Worm (Caenorhabditis elegans): ENCODE measurements around the gene oac-46.

oac-46 gene

ce11 chrII:8866844-8867243 is 14.9 kb upstream of the oac-46 start:
- no peak for TF ChIP-seq nhr-28 (tag; optimal IDR thresholded peaks at IDR 0.05)
- no peak for TF ChIP-seq nhr-12 (tag; optimal IDR thresholded peaks at IDR 0.05)
- no peak for TF ChIP-seq ceh-83 (GFP tag; optimal IDR thresholded peaks at IDR 0.05)
- no peak for TF ChIP-seq lin-32 (GFP tag; optimal IDR thresholded peaks at IDR 0.05)

- TF ChIP-seq nhr-76 (tag; optimal IDR thresholded peaks at IDR 0.05): no peak
- TF ChIP-seq ceh-43 (GFP tag; optimal IDR thresholded peaks at IDR 0.05): no peak
- TF ChIP-seq lsy-2 (tag; optimal IDR thresholded peaks at IDR 0.05): no peak
These were observed 13.2 kb upstream of the oac-46 start, which contains the start of gene npr-20 for ce11 chrII:8865078-8865477. Gene npr-20, minus strand, starts transcription at chrII:8865178.

- TF ChIP-seq pha-4 (tag; optimal IDR thresholded peaks at IDR 0.05): no peak
- no peak for TF ChIP-seq unc-62 (GFP tag; optimal IDR thresholded peaks at IDR 0.05)
- TF ChIP-seq tbx-8 (GFP tag; optimal IDR thresholded peaks at IDR 0.05): no peak
- TF ChIP-seq snpc-4 (tag; optimal IDR thresholded peaks at IDR 0.05): no peak
- TF ChIP-seq unc-39 (tag; optimal IDR thresholded peaks at IDR 0.05): no peak
- TF ChIP-seq mab-5 (tag; optimal IDR thresholded peaks at IDR 0.05): no peak
- TF ChIP-seq zip-8 (tag; optimal IDR thresholded peaks at IDR 0.05): no peak
- TF ChIP-seq lsy-2 (tag; optimal IDR thresholded peaks at IDR 0.05): no peak
These were observed 7.7 kb upstream of the oac-46 start, which contains the start of gene snb-6 for ce11 chrII:8859596-8859995. Gene snb-6, minus strand, starts transcription at chrII:8859696.

- TF ChIP-seq M03D4.4 (tag; optimal IDR thresholded peaks at IDR 0.05) (no peak), nhr-28 (tag; optimal IDR thresholded peaks at IDR 0.05) (no peak), mep-1 (tag; optimal IDR thresholded peaks at IDR 0.05) (no peak), lsy-2 (tag; optimal IDR thresholded peaks at IDR 0.05) (no peak), pha-4 (tag; optimal IDR thresholded peaks at IDR 0.05) (no peak), zip-8 (tag; optimal IDR thresholded peaks at IDR 0.05) (no peak), sem-2 (GFP tag; optimal IDR thresholded peaks at IDR 0.05) (no peak), tbx-8 (GFP tag; optimal IDR thresholded peaks at IDR 0.05) (no peak), snpc-4 (tag; optimal IDR thresholded peaks at IDR 0.05) (no peak), nhr-2 (tag; optimal IDR thresholded peaks at IDR 0.05) (no peak), ces-1 (GFP tag; optimal IDR thresholded peaks at IDR 0.05) (no peak), mab-5 (tag; optimal IDR thresholded peaks at IDR 0.05) (no peak), hlh-1 (tag; optimal IDR thresholded peaks at IDR 0.05) (no peak), ceh-39 (tag; optimal IDR thresholded peaks at IDR 0.05) (no peak), ztf-11 (tag; optimal IDR thresholded peaks at IDR 0.05) (no peak), drap-1 (GFP tag; optimal IDR thresholded peaks at IDR 0.05) (no peak), unc-62 (GFP tag; optimal IDR thresholded peaks at IDR 0.05) (no peak), flh-1 (GFP tag; optimal IDR thresholded peaks at IDR 0.05) (no peak), unc-120 (tag; optimal IDR thresholded peaks at IDR 0.05; ENCODE audit: poor library complexity, severe bottlenecking) (no peak)
These were observed 5.2 kb upstream of the oac-46 start for ce11 chrII:8857074-8857473.

ce11 chrII:8856524-8856923 is 4.6 kb upstream of the oac-46 start:
- TF ChIP-seq ham-2 (GFP tag; optimal IDR thresholded peaks at IDR 0.05) (peak; percentile 75), unc-62 (GFP tag; optimal IDR thresholded peaks at IDR 0.05) (peak; percentile 12), blmp-1 (tag; optimal IDR thresholded peaks at IDR 0.05) (peak; percentile 59), nhr-28 (tag; optimal IDR thresholded peaks at IDR 0.05) (no peak)

- no peak for TF ChIP-seq lin-13 (tag; optimal IDR thresholded peaks at IDR 0.05)
These were observed 3.0 kb upstream of the oac-46 start for ce11 chrII:8854874-8855273.

ce11 chrII:8853960-8854359 is 2.1 kb upstream of the oac-46 start:
- no peak for TF ChIP-seq snpc-4 (tag; optimal IDR thresholded peaks at IDR 0.05)
- TF ChIP-seq ceh-83 (GFP tag; optimal IDR thresholded peaks at IDR 0.05): no peak
- no peak for TF ChIP-seq cnd-1 (tag; optimal IDR thresholded peaks at IDR 0.05)
- TF ChIP-seq ztf-11 (tag; optimal IDR thresholded peaks at IDR 0.05): no peak
- no peak for TF ChIP-seq hlh-1 (tag; optimal IDR thresholded peaks at IDR 0.05)
- TF ChIP-seq blmp-1 (tag; optimal IDR thresholded peaks at IDR 0.05): no peak
- TF ChIP-seq mep-1 (tag; optimal IDR thresholded peaks at IDR 0.05): no peak
- no peak for TF ChIP-seq pha-4 (tag; optimal IDR thresholded peaks at IDR 0.05)
- no peak for TF ChIP-seq mab-5 (tag; optimal IDR thresholded peaks at IDR 0.05)
- no peak for TF ChIP-seq sem-2 (GFP tag; optimal IDR thresholded peaks at IDR 0.05)
- TF ChIP-seq nhr-28 (tag; optimal IDR thresholded peaks at IDR 0.05): no peak
- TF ChIP-seq mls-2 (tag; optimal IDR thresholded peaks at IDR 0.05): no peak
- TF ChIP-seq lin-32 (GFP tag; optimal IDR thresholded peaks at IDR 0.05): no peak
- no peak for TF ChIP-seq ceh-43 (GFP tag; optimal IDR thresholded peaks at IDR 0.05)
- TF ChIP-seq M03D4.4 (tag; optimal IDR thresholded peaks at IDR 0.05): no peak
- TF ChIP-seq lsy-2 (tag; optimal IDR thresholded peaks at IDR 0.05): no peak
- no peak for TF ChIP-seq nhr-237 (tag; optimal IDR thresholded peaks at IDR 0.05)

Data from whole organism, mixed stage, embryonic.